Worm (Caenorhabditis elegans): ENCODE results near the gene acr-25.

The acr-25 gene

DNA sequence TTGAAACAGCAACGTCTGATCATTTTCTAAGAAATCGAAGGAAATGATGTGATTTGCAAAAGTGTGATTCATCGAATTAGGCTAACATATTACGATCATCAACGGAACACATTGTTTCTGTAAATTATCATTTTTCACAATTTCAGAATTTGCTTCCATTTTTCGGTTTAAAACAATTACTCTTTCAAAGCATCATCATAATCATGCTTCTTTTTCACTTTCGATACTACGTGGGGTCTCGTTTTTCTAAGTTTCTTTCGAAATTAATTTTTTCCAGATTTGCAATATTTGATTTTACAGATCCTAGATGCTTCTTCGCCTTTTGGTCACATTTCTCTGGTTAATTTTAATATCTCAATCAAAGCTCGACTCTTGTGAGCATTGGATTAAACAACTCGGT lies 16.1 kb downstream of the acr-25 start, which contains the start of gene tyr-6:
TSS of gene tyr-6 (plus strand) at position 301 of the 400 bp plus-strand sequence.
- TF ChIP-seq nhr-41 (GFP tag; IDR thresholded peaks at IDR 0.05), result no peak
- TF ChIP-seq R02D3.7 (tag; optimal IDR thresholded peaks at IDR 0.05), result no peak
- TF ChIP-seq tra-1 (GFP tag; IDR thresholded peaks at IDR 0.05), result no peak
- no peak for TF ChIP-seq set-16 (GFP tag; IDR thresholded peaks at IDR 0.05)
- TF ChIP-seq mep-1 (tag; optimal IDR thresholded peaks at IDR 0.05), result no peak
- TF ChIP-seq dpl-1 (GFP tag; optimal IDR thresholded peaks at IDR 0.05), result no peak
- no peak for TF ChIP-seq rbr-2 (tag; optimal IDR thresholded peaks at IDR 0.05)
- TF ChIP-seq dmd-8 (GFP tag; IDR thresholded peaks at IDR 0.05), result no peak
- TF ChIP-seq arid-1 (GFP tag; conservative IDR thresholded peaks at IDR 0.05), result no peak
- no peak for TF ChIP-seq nhr-237 (tag; optimal IDR thresholded peaks at IDR 0.05)
- TF ChIP-seq tag-97 (GFP tag; IDR thresholded peaks at IDR 0.05), result no peak
- TF ChIP-seq gei-8 (GFP tag; optimal IDR thresholded peaks at IDR 0.05), result no peak

DNA sequence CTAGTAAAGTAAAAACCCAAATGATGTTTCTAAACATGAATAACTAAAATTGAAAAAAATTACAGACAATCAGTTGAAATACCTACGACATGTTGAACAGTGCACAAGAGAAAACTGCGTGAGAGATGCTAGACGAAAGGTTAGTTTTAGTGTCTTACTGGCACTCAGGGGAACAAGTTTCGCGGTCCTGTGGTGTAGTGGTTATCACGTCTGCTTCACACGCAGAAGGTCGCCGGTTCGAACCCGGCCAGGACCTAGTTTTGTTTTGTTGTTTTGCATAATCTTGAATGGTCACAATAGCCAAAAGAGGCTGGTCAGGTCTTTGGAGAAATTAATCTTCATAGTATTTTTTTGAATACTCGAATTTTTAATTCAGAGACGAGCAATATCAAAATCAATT lies 16.9 kb downstream of the acr-25 start:
- TF ChIP-seq mdl-1 (tag; optimal IDR thresholded peaks at IDR 0.05) (no peak), lim-7 (GFP tag; IDR thresholded peaks at IDR 0.05) (peak; percentile 93), mxl-3 (GFP tag; optimal IDR thresholded peaks at IDR 0.05) (peak; percentile 44), nhr-77 (tag; optimal IDR thresholded peaks at IDR 0.05) (peak; percentile 32), ceh-82 (tag; optimal IDR thresholded peaks at IDR 0.05) (no peak), hlh-30 (tag; optimal IDR thresholded peaks at IDR 0.05; ENCODE audit: insufficient read depth) (peak; percentile 36), arid-1 (GFP tag; conservative IDR thresholded peaks at IDR 0.05) (peak; percentile 93), cey-2 (tag; optimal IDR thresholded peaks at IDR 0.05; ENCODE audit: borderline replicate concordance, insufficient read depth) (no peak), Y105C5A.15 (GFP tag; IDR thresholded peaks at IDR 0.05) (peak; percentile 88), Y5F2A.4 (GFP tag; optimal IDR thresholded peaks at IDR 0.05) (peak; percentile 13), nhr-42 (GFP tag; IDR thresholded peaks at IDR 0.05) (peak; percentile 62; the same call in 1 of the 2 replicates), T20F7.1 (GFP tag; optimal IDR thresholded peaks at IDR 0.05) (no peak), fkh-10 (GFP tag; optimal IDR thresholded peaks at IDR 0.05) (no peak), pha-4 (GFP tag; IDR thresholded peaks at IDR 0.05) (peak; percentile 87; the same call in 1 of the 2 replicates), pha-4 (tag; optimal IDR thresholded peaks at IDR 0.05) (no peak), set-16 (GFP tag; IDR thresholded peaks at IDR 0.05) (no peak), ctbp-1 (GFP tag; IDR thresholded peaks at IDR 0.05) (peak; percentile 66; the same call in 1 of the 2 replicates), ztf-7 (tag; optimal IDR thresholded peaks at IDR 0.05) (peak; percentile 8), zip-2 (tag; optimal IDR thresholded peaks at IDR 0.05) (peak; percentile 51), zip-11 (GFP tag; IDR thresholded peaks at IDR 0.05) (0 out of 2 replicates have a peak, but pooled peaks have one; percentile 41), ZK337.2 (GFP tag; IDR thresholded peaks at IDR 0.05) (peak; percentile 78), nhr-28 (tag; optimal IDR thresholded peaks at IDR 0.05) (no peak), ama-1 (optimal IDR thresholded peaks at IDR 0.05) (no peak), sdz-12 (GFP tag; optimal IDR thresholded peaks at IDR 0.05) (no peak), nhr-76 (tag; optimal IDR thresholded peaks at IDR 0.05) (no peak), lin-39 (tag; optimal IDR thresholded peaks at IDR 0.05) (no peak), Y75B8A.6 (GFP tag; IDR thresholded peaks at IDR 0.05) (peak; percentile 84), nhr-41 (GFP tag; IDR thresholded peaks at IDR 0.05) (peak; percentile 70), fos-1 (tag; optimal IDR thresholded peaks at IDR 0.05) (no peak), php-3 (GFP tag; IDR thresholded peaks at IDR 0.05) (peak; percentile 81), spr-3 (GFP tag; optimal IDR thresholded peaks at IDR 0.05) (no peak), spr-1 (tag; optimal IDR thresholded peaks at IDR 0.05) (peak; percentile 54), nhr-25 (tag; optimal IDR thresholded peaks at IDR 0.05; ENCODE audit: borderline replicate concordance, insufficient read depth) (no peak), mes-2 (tag; optimal IDR thresholded peaks at IDR 0.05; ENCODE audit: poor library complexity, severe bottlenecking) (peak; percentile 71), egl-27 (tag; optimal IDR thresholded peaks at IDR 0.05) (no peak), D1046.2 (GFP tag; IDR thresholded peaks at IDR 0.05) (peak; percentile 70; the same call in 1 of the 2 replicates), lsy-2 (tag; optimal IDR thresholded peaks at IDR 0.05) (no peak), skn-1 (tag; optimal IDR thresholded peaks at IDR 0.05) (no peak), ceh-20 (GFP tag; IDR thresholded peaks at IDR 0.05) (0 out of 2 replicates have a peak, but pooled peaks have one; percentile 24), nhr-111 (GFP tag; optimal IDR thresholded peaks at IDR 0.05) (no peak), daf-12 (tag; optimal IDR thresholded peaks at IDR 0.05) (no peak)
